Worm (Caenorhabditis elegans) whole organism, early embryonic: ENCODE data around the gene tbc-6.

Experiments
- B0310.2 ChIP-seq: sonication (generic microtip); optimal IDR thresholded peaks from 2 replicates; lab custom pipeline; 2016; ENCODE audit warnings: mild to moderate bottlenecking, missing genetic modification characterization, missing compliant biosample characterization
- F13C5.2 ChIP-seq: sonication (generic microtip); optimal IDR thresholded peaks from 2 replicates; lab custom pipeline; 2017; ENCODE audit warnings: mild to moderate bottlenecking, missing genetic modification characterization, inconsistent platforms, missing compliant biosample characterization
- aly-1 ChIP-seq: sonication (generic microtip); optimal IDR thresholded peaks from 2 replicates; lab custom pipeline; 2016; ENCODE audit warnings: missing genetic modification characterization, missing compliant biosample characterization
- ama-1 ChIP-seq: fragments of 150-350 bp; optimal IDR thresholded peaks from 2 replicates; lab custom pipeline; 2014
- ceh-13 ChIP-seq: fragments of 200-800 bp; sonication (Bioruptor generic); optimal IDR thresholded peaks from 2 replicates; lab custom pipeline; 2018; ENCODE audit warnings: mild to moderate bottlenecking, missing genetic modification characterization, missing compliant biosample characterization
- ceh-36 ChIP-seq: sonication (generic microtip); optimal IDR thresholded peaks from 2 replicates; lab custom pipeline; 2016; ENCODE audit warnings: missing genetic modification characterization, inconsistent platforms, missing compliant biosample characterization
- ets-7 ChIP-seq: sonication (generic microtip); optimal IDR thresholded peaks from 2 replicates; lab custom pipeline; 2016; ENCODE audit warnings: missing genotype, missing genetic modification characterization, missing compliant biosample characterization
- flt-1 ChIP-seq: fragments of 200-800 bp; sonication (Bioruptor generic); IDR thresholded peaks from 2 replicates; pipeline ENCODE4 v1.3.6; 2022; ENCODE audit warnings: missing genetic modification characterization, missing compliant biosample characterization
- hmbx-1 ChIP-seq: sonication (generic microtip); optimal IDR thresholded peaks from 2 replicates; lab custom pipeline; 2016; ENCODE audit warnings: mild to moderate bottlenecking, missing genetic modification characterization, missing compliant biosample characterization
- hmg-4 ChIP-seq: fragments of 200-800 bp; sonication (Bioruptor generic); optimal IDR thresholded peaks from 2 replicates; lab custom pipeline; 2018; ENCODE audit warnings: mild to moderate bottlenecking, missing genetic modification characterization, missing compliant biosample characterization
- hnd-1 ChIP-seq: sonication (generic microtip); optimal IDR thresholded peaks from 2 replicates; lab custom pipeline; 2016; ENCODE audit warnings: missing genetic modification characterization, missing compliant biosample characterization
- pes-1 ChIP-seq: fragments of 200-800 bp; sonication (Bioruptor generic); IDR thresholded peaks from 2 replicates; pipeline ENCODE4 v1.3.6; 2022; ENCODE audit warnings: missing genetic modification reagents, missing genetic modification characterization, missing compliant biosample characterization
- scrt-1 ChIP-seq: fragments of 200-800 bp; sonication (Bioruptor generic); IDR thresholded peaks from 2 replicates; pipeline ENCODE4 v1.3.6; 2022; ENCODE audit warnings: missing genetic modification characterization, missing compliant biosample characterization
- sea-1 ChIP-seq: fragments of 200-800 bp; sonication (Bioruptor generic); conservative IDR thresholded peaks from 2 replicates; pipeline ENCODE4 v1.3.6; 2022; ENCODE audit warnings: missing genetic modification characterization, missing compliant biosample characterization
- tbx-11 ChIP-seq: fragments of 200-800 bp; sonication (Bioruptor generic); IDR thresholded peaks from 2 replicates; pipeline ENCODE4 v1.3.6; 2022; ENCODE audit warnings: missing genetic modification characterization, missing compliant biosample characterization
- tbx-37 ChIP-seq: fragments of 200-800 bp; sonication (Bioruptor generic); conservative IDR thresholded peaks from 2 replicates; pipeline ENCODE4 v1.3.6; 2022; ENCODE audit warnings: missing genetic modification reagents, missing genetic modification characterization, missing compliant biosample characterization
- tra-4 ChIP-seq: sonication (generic microtip); optimal IDR thresholded peaks from 2 replicates; lab custom pipeline; 2017; ENCODE audit warnings: missing genetic modification characterization, missing compliant biosample characterization

Gene tbc-6

ce11 chrII:6883716-6884115, 35.8 kb downstream of the tbc-6 start, which contains the start of gene pmp-1:
Gene pmp-1, minus strand, starts transcription at chrII:6883754.
- TF ChIP-seq ama-1 (no peak), sea-1 (no peak), tra-4 (tag; lab: Kevin White, UChicago) (no peak), F13C5.2 (tag; lab: Kevin White, UChicago) (no peak), hnd-1 (tag; lab: Kevin White, UChicago) (no peak), ceh-13 (GFP tag; lab: Kevin White, UChicago) (no peak), tbx-11 (GFP tag; lab: Robert Waterston, UW) (no peak), hmbx-1 (tag; lab: Kevin White, UChicago) (no peak), tbx-37 (GFP tag; lab: Robert Waterston, UW) (no peak), ets-7 (tag; lab: Kevin White, UChicago) (no peak), aly-1 (tag; lab: Kevin White, UChicago) (no peak), hmg-4 (GFP tag; lab: Kevin White, UChicago) (no peak), flt-1 (GFP tag; lab: Robert Waterston, UW) (no peak), scrt-1 (GFP tag; lab: Robert Waterston, UW) (no peak), B0310.2 (tag; lab: Kevin White, UChicago) (no peak), pes-1 (GFP tag; lab: Robert Waterston, UW) (no peak), ceh-36 (tag; lab: Kevin White, UChicago) (no peak)

- no peak for TF ChIP-seq flt-1 (GFP tag; lab: Robert Waterston, UW)
- no peak for TF ChIP-seq pes-1 (GFP tag; lab: Robert Waterston, UW)
- no peak for TF ChIP-seq hnd-1 (tag; lab: Kevin White, UChicago)
- TF ChIP-seq tbx-11 (GFP tag; lab: Robert Waterston, UW) = no peak
- no peak for TF ChIP-seq tbx-37 (GFP tag; lab: Robert Waterston, UW)
- TF ChIP-seq ceh-36 (tag; lab: Kevin White, UChicago) = no peak
- TF ChIP-seq hmbx-1 (tag; lab: Kevin White, UChicago) = no peak
- no peak for TF ChIP-seq B0310.2 (tag; lab: Kevin White, UChicago)
- TF ChIP-seq hmg-4 (GFP tag; lab: Kevin White, UChicago) = no peak
- no peak for TF ChIP-seq sea-1
- TF ChIP-seq scrt-1 (GFP tag; lab: Robert Waterston, UW) = no peak
- no peak for TF ChIP-seq ceh-13 (GFP tag; lab: Kevin White, UChicago)
- TF ChIP-seq F13C5.2 (tag; lab: Kevin White, UChicago) = no peak
- no peak for TF ChIP-seq aly-1 (tag; lab: Kevin White, UChicago)
- TF ChIP-seq ets-7 (tag; lab: Kevin White, UChicago) = no peak
- no peak for TF ChIP-seq ama-1
- TF ChIP-seq tra-4 (tag; lab: Kevin White, UChicago) = no peak
Observed at ce11 chrII:6884568-6884967, 36.6 kb downstream of the tbc-6 start.

- TF ChIP-seq ceh-36 (tag; lab: Kevin White, UChicago) (no peak), ets-7 (tag; lab: Kevin White, UChicago) (no peak), flt-1 (GFP tag; lab: Robert Waterston, UW) (no peak), B0310.2 (tag; lab: Kevin White, UChicago) (no peak), hmbx-1 (tag; lab: Kevin White, UChicago) (no peak), tbx-37 (GFP tag; lab: Robert Waterston, UW) (no peak)
Observed at ce11 chrII:6887319-6888005, 39.5 kb downstream of the tbc-6 start, which contains the start of gene pmp-2. Gene pmp-2, minus strand, starts transcription at chrII:6887805.

- TF ChIP-seq F13C5.2 (tag; lab: Kevin White, UChicago) (no peak), tbx-11 (GFP tag; lab: Robert Waterston, UW) (no peak), ceh-13 (GFP tag; lab: Kevin White, UChicago) (no peak), pes-1 (GFP tag; lab: Robert Waterston, UW) (no peak), B0310.2 (tag; lab: Kevin White, UChicago) (no peak), aly-1 (tag; lab: Kevin White, UChicago) (no peak), tbx-37 (GFP tag; lab: Robert Waterston, UW) (no peak)
Observed at ce11 chrII:6888211-6888610, 40.3 kb downstream of the tbc-6 start.

ce11 chrII:6888661-6889579, 41.0 kb downstream of the tbc-6 start:
- TF ChIP-seq ets-7 (tag; lab: Kevin White, UChicago) (no peak), sea-1 (no peak)

ce11 chrII:6889580-6889922, 41.6 kb downstream of the tbc-6 start:
- TF ChIP-seq scrt-1 (GFP tag; lab: Robert Waterston, UW) = no peak
- TF ChIP-seq hmg-4 (GFP tag; lab: Kevin White, UChicago) = no peak

- TF ChIP-seq hmg-4 (GFP tag; lab: Kevin White, UChicago) (no peak), sea-1 (no peak), pes-1 (GFP tag; lab: Robert Waterston, UW) (no peak)
Observed at ce11 chrII:6890095-6890494, 42.2 kb downstream of the tbc-6 start, which contains the start of gene acer-1. Gene acer-1, minus strand, starts transcription at chrII:6890400.
